Worm (Caenorhabditis elegans): ENCODE data around the gene coq-5.

The coq-5 gene

DNA sequence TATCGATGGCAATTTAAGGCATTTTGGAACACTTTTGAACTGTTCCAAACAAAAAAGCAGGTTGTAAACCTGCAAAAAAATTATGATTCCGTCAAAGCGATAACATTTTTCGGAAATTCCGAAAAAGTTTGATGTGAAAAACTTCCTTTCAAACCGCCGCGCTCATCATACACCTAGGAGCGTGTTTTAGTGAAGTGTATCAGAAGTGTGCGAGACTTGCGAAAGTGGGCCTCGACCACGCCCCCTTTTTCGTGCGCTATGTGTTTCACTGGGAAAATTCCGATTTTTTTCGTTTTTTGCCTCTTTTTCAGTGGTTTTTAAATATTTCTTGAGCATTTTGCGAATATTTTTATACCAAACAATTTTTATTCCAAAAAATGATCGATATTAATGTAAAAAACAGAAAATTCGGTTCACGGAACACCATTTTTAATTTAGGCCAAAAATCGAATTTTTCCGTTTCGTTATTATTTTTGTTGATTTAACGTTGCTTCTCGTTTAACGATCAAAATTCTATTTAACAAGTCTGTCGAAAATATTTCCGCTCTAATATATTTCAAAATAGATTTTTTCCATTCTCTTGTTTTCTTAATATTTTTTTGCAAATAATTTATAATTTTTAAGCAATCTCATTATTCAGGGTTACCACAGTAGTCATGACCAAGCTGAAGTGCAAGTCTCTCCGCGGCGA is 3.6 kb downstream of the coq-5 start, which contains the start of gene rpl-35 (continued):
- peak; percentile 99 for TF ChIP-seq Y55F3AM.14 (GFP tag; optimal IDR thresholded peaks at IDR 0.05)
- TF ChIP-seq gmeb-1 (tag; optimal IDR thresholded peaks at IDR 0.05), result peak; percentile 100
- TF ChIP-seq mab-5 (tag; optimal IDR thresholded peaks at IDR 0.05), result peak; percentile 98
- TF ChIP-seq unc-55 (GFP tag; optimal IDR thresholded peaks at IDR 0.05), result peak; percentile 100
- TF ChIP-seq crh-2 (tag; optimal IDR thresholded peaks at IDR 0.05), result peak; percentile 100
- TF ChIP-seq nhr-23 (tag; optimal IDR thresholded peaks at IDR 0.05), result peak; percentile 15
- peak; percentile 20 for TF ChIP-seq unc-39 (tag; optimal IDR thresholded peaks at IDR 0.05)
- peak; percentile 100 for TF ChIP-seq nhr-25 (tag; optimal IDR thresholded peaks at IDR 0.05)
- no peak for TF ChIP-seq alr-1 (tag; optimal IDR thresholded peaks at IDR 0.05)
- TF ChIP-seq egl-27 (tag; optimal IDR thresholded peaks at IDR 0.05), result peak; percentile 99
- peak; percentile 69 for TF ChIP-seq elt-1 (tag; optimal IDR thresholded peaks at IDR 0.05)
- TF ChIP-seq elt-3 (tag; optimal IDR thresholded peaks at IDR 0.05), result no peak
- TF ChIP-seq blmp-1 (tag; optimal IDR thresholded peaks at IDR 0.05; ENCODE audit: insufficient read depth), result peak; percentile 97
- peak; percentile 100 for TF ChIP-seq lin-11 (tag; optimal IDR thresholded peaks at IDR 0.05)
- TF ChIP-seq ceh-16 (tag; optimal IDR thresholded peaks at IDR 0.05), result peak; percentile 100
- peak; percentile 52 for TF ChIP-seq peb-1 (tag; optimal IDR thresholded peaks at IDR 0.05)

DNA sequence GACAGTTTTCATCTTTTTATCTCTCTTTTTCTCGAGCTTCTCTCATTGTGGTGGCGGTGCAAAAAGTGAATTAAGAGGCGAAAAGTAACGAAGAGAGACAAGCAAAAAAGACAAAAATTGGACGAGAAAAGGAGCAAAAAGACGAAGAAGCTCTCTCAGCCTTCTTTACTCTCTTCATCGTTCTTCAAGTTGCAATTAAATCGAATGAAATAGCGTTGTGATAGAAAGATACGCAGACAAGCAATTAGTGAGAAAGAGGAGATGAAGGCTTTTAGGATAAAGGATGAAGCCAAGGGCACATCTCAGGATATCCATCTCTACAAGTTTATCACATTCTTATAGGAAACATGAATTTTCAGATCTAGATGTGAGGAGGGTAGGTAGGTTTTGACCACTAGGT is 10.1 kb downstream of the coq-5 start:
- peak; percentile 9 for TF ChIP-seq sma-9 (GFP tag; optimal IDR thresholded peaks at IDR 0.05)
- no peak for TF ChIP-seq sma-9 (tag; optimal IDR thresholded peaks at IDR 0.05)
- TF ChIP-seq lsy-2 (tag; optimal IDR thresholded peaks at IDR 0.05), result peak in 1 of 2 experiments; percentile 17
- TF ChIP-seq nhr-129 (tag; optimal IDR thresholded peaks at IDR 0.05), result peak; percentile 31
- peak; percentile 50 for TF ChIP-seq C34F6.9 (tag; optimal IDR thresholded peaks at IDR 0.05)
- TF ChIP-seq mdl-1 (tag; optimal IDR thresholded peaks at IDR 0.05), result no peak
- TF ChIP-seq fos-1 (tag; optimal IDR thresholded peaks at IDR 0.05), result no peak
- no peak for TF ChIP-seq alr-1 (tag; optimal IDR thresholded peaks at IDR 0.05)
- peak; percentile 25 for TF ChIP-seq lin-39 (tag; optimal IDR thresholded peaks at IDR 0.05)
- no peak for TF ChIP-seq crh-2 (tag; optimal IDR thresholded peaks at IDR 0.05)
- TF ChIP-seq sma-3 (GFP tag; optimal IDR thresholded peaks at IDR 0.05), result no peak
- TF ChIP-seq elt-1 (tag; optimal IDR thresholded peaks at IDR 0.05), result no peak

DNA sequence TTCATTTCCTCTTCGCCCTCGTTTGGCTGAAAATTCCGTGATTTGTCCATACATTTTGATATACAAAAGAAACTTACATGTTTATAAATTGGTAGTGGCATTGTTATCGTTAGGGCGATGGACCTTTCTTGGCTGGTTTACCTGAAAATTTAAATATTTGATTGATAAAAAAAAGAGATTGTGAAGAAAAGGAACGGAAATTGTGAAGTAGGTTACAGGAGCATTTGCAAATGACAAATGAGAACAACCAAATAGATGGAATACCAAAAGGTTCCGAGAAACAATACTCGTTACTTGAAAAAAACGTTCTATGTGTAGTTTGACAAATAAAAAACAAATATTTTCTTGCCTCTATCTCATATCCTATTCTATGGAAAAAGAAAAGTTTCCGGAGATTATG is 14.7 kb downstream of the coq-5 start, which contains the start of gene ZK652.8:
Gene ZK652.8 (minus strand): TSS at position 101 of the 400 bp plus-strand sequence.
- TF ChIP-seq unc-39 (tag; optimal IDR thresholded peaks at IDR 0.05) (no peak), ama-1 (optimal IDR thresholded peaks at IDR 0.05) (no peak), mbf-1 (tag; optimal IDR thresholded peaks at IDR 0.05) (no peak), nhr-237 (tag; optimal IDR thresholded peaks at IDR 0.05) (no peak), lin-39 (tag; optimal IDR thresholded peaks at IDR 0.05) (no peak)

DNA sequence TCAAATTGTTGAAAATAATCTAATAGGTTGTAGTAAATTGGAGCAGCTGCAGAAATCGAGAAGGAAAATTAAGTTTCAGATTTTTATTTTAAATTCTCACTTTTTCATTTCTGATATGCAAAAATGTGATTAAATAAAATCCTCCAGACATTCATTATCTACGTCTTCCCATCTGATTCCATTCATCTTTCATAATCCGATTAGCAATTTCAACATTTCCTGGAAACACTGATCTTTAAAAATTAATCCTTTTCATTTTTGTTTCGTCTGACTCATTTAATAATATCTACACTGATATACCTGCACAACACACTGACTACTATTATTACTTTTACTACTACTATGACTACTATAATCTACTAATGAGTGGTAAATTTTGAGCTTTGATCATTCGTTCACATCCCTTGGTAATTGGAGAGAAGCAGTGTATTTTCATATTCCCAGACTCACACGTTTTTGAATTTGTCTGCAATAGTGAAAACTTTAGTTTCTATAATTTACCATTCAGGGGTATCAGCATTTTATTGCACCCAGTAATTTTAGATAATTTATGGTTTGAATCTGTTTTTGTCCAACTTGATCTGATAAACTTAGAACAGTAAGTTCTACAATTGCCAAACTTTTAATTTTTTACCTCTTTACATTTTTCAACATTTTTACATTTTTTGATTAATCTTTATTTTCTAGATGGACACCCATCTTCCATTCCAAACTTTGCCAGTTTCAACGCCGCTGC is 19.2 kb downstream of the coq-5 start, which contains the start of gene ceh-23:
Gene ceh-23 (plus strand): TSS at position 686 of the 736 bp plus-strand sequence.
- TF ChIP-seq sma-9 (GFP tag; optimal IDR thresholded peaks at IDR 0.05) (peak; percentile 1), sma-9 (tag; optimal IDR thresholded peaks at IDR 0.05) (no peak), unc-62 (GFP tag; optimal IDR thresholded peaks at IDR 0.05) (no peak)

DNA sequence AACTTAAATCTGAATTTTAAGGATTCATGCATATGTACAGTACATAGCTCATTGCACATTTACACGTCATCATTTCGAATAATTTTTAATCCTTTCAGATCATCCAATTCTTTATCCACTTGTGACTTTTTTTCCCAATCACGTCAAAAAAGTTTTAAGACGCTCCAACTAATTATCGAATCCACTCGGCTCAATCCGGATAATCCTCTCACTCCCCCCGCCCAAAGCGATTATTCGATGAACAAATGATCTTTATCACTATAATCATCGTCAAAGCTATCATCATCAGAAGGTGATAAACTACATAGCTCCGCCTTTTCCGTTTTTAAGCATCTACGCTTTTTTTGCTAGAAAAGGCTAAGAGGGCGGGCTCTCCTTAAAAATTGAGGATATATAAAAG is 20.7 kb downstream of the coq-5 start:
- TF ChIP-seq lin-11 (tag; optimal IDR thresholded peaks at IDR 0.05) (no peak), nhr-129 (tag; optimal IDR thresholded peaks at IDR 0.05) (no peak), ZK546.5 (tag; optimal IDR thresholded peaks at IDR 0.05) (no peak), mbf-1 (tag; optimal IDR thresholded peaks at IDR 0.05) (no peak), ztf-11 (tag; optimal IDR thresholded peaks at IDR 0.05) (no peak), skn-1 (tag; optimal IDR thresholded peaks at IDR 0.05) (no peak), alr-1 (tag; optimal IDR thresholded peaks at IDR 0.05) (no peak), crh-2 (tag; optimal IDR thresholded peaks at IDR 0.05) (no peak)
